Fruit fly (Drosophila melanogaster): ENCODE data around the gene CG14260.
A peak's percentile ranks its signal among the peaks of the same experiment; 100 is the strongest.

The CG14260 gene

DNA sequence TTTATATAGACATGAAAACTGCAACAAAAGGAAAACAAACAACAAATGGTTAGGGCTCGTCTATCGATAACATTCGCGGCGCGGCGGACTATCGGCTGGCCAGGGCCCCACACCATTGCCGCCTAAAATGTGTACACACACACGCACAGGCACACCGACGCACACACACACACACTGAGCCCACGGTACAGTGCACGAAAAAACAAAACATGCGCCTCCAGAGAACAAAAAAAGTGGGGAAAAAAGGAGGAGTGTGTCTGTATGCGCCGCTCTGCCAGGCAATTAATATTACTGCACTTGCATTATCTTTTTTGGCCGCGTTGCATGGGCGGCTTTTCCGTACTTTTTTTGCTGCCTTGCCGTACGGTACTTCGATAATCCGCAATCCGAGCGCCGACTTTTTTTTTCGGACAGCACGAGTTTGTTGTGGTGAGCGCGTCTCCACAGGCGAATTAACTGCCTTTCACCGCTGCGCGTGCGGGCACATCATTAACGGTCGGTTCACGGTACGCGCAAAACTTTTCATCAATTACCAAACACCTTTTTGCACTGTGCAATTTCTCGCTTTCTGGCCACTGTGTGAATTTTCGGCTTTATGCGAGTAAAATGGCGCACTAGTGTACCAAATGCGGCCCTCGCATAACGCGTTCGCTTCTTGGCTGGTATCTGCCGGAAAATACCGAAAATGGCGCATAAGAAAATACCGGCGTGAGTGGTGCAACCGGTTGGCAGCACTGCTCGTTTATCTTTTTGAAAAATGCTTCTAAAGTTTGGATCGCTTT lies 1.6 kb upstream of the CG14260 start, which contains the start of gene woc (continued):
- no peak for TF ChIP-seq Usf (GFP tag; optimal IDR thresholded peaks at IDR 0.05)
- peak; percentile 59; the same call in 3 of the 4 replicates for TF ChIP-seq Gug (GFP tag; IDR thresholded peaks at IDR 0.05)
- peak; percentile 51 for TF ChIP-seq CG16815 (GFP tag; optimal IDR thresholded peaks at IDR 0.05)
- TF ChIP-seq org-1 (GFP tag; optimal IDR thresholded peaks at IDR 0.05): peak; percentile 9
- TF ChIP-seq Sin3A (optimal IDR thresholded peaks at IDR 0.05): peak; percentile 86
- peak; percentile 64 for TF ChIP-seq CG9727 (GFP tag; optimal IDR thresholded peaks at IDR 0.05)
- TF ChIP-seq onecut (GFP tag; IDR thresholded peaks at IDR 0.05): no peak
- peak; percentile 27; the same call in 1 of the 3 replicates for TF ChIP-seq CG14050 (GFP tag; IDR thresholded peaks at IDR 0.05)
- TF ChIP-seq CG18262 (tag; optimal IDR thresholded peaks at IDR 0.05): peak; percentile 33
- TF ChIP-seq seq (GFP tag; IDR thresholded peaks at IDR 0.05): peak; percentile 54; the same call in 1 of the 2 replicates
- TF ChIP-seq Trl (optimal IDR thresholded peaks at IDR 0.05): no peak
- peak; percentile 23 for TF ChIP-seq Trl (GFP tag; optimal IDR thresholded peaks at IDR 0.05)
- peak; percentile 26; the same call in 1 of the 2 replicates for TF ChIP-seq CG11696 (GFP tag; IDR thresholded peaks at IDR 0.05)
- peak; percentile 72 for TF ChIP-seq row (GFP tag; IDR thresholded peaks at IDR 0.05)
- TF ChIP-seq CG2889 (GFP tag; IDR thresholded peaks at IDR 0.05): 0 out of 3 replicates have a peak, but pooled peaks have one; percentile 40
- peak; percentile 82 for TF ChIP-seq hb (GFP tag; IDR thresholded peaks at IDR 0.05; ENCODE audit: partially characterized antibody)
- TF ChIP-seq zfh1 (GFP tag; IDR thresholded peaks at IDR 0.05): peak; percentile 51; the same call in 2 of the 3 replicates
- peak; percentile 6 for TF ChIP-seq CG10462 (GFP tag; optimal IDR thresholded peaks at IDR 0.05)
- no peak for TF ChIP-seq CG15011 (GFP tag; optimal IDR thresholded peaks at IDR 0.05)
- peak; percentile 46 for TF ChIP-seq repo (GFP tag; optimal IDR thresholded peaks at IDR 0.05)
- TF ChIP-seq CG6854 (GFP tag; optimal IDR thresholded peaks at IDR 0.05): no peak
- no peak for TF ChIP-seq Fer3 (tag; optimal IDR thresholded peaks at IDR 0.05)
- TF ChIP-seq mam (GFP tag; optimal IDR thresholded peaks at IDR 0.05): peak; percentile 56
- no peak for TF ChIP-seq dati (GFP tag; IDR thresholded peaks at IDR 0.05)
- peak; percentile 94 for TF ChIP-seq E2f1 (GFP tag; IDR thresholded peaks at IDR 0.05)
- TF ChIP-seq CG6813 (GFP tag; optimal IDR thresholded peaks at IDR 0.05): peak; percentile 40
- peak; percentile 28; the same call in 1 of the 3 replicates for TF ChIP-seq Optix (GFP tag; IDR thresholded peaks at IDR 0.05)
- TF ChIP-seq gsb-n (tag; optimal IDR thresholded peaks at IDR 0.05): no peak
- peak; percentile 8 for TF ChIP-seq scrt (GFP tag; optimal IDR thresholded peaks at IDR 0.05)
- no peak for TF ChIP-seq wek (GFP tag; optimal IDR thresholded peaks at IDR 0.05)
- TF ChIP-seq lilli (GFP tag; optimal IDR thresholded peaks at IDR 0.05): peak; percentile 79
- 0 out of 2 replicates have a peak, but pooled peaks have one; percentile 14 for TF ChIP-seq cas (GFP tag; IDR thresholded peaks at IDR 0.05)
- TF ChIP-seq CG4404 (GFP tag; IDR thresholded peaks at IDR 0.05): peak; percentile 37; the same call in 1 of the 2 replicates
- peak; percentile 37 for TF ChIP-seq CG6765 (GFP tag; optimal IDR thresholded peaks at IDR 0.05)
- no peak for TF ChIP-seq CG4854 (GFP tag; optimal IDR thresholded peaks at IDR 0.05)
- no peak for TF ChIP-seq abd-A (tag; optimal IDR thresholded peaks at IDR 0.05)
- peak; percentile 76 for TF ChIP-seq CHES-1-like (GFP tag; optimal IDR thresholded peaks at IDR 0.05)
- TF ChIP-seq NFAT (GFP tag; IDR thresholded peaks at IDR 0.05): peak; percentile 55; the same call in 1 of the 2 replicates
- TF ChIP-seq chinmo (GFP tag; IDR thresholded peaks at IDR 0.05; ENCODE audit: partially characterized antibody): peak; percentile 96
- no peak for TF ChIP-seq mirr (GFP tag; optimal IDR thresholded peaks at IDR 0.05)
- peak; percentile 91 for TF ChIP-seq Bgb (GFP tag; IDR thresholded peaks at IDR 0.05; ENCODE audit: partially characterized antibody)
- TF ChIP-seq hth (optimal IDR thresholded peaks at IDR 0.05): no peak
- TF ChIP-seq HmgZ (tag; optimal IDR thresholded peaks at IDR 0.05): peak; percentile 49
- TF ChIP-seq CG15479 (GFP tag; optimal IDR thresholded peaks at IDR 0.05): peak; percentile 85
- TF ChIP-seq slou (GFP tag; optimal IDR thresholded peaks at IDR 0.05): no peak
- TF ChIP-seq ro (GFP tag; IDR thresholded peaks at IDR 0.05): no peak
- TF ChIP-seq ssp (GFP tag; IDR thresholded peaks at IDR 0.05): peak; percentile 43; the same call in 1 of the 2 replicates
- no peak; the same call in 1 of the 3 replicates for TF ChIP-seq CG17361 (GFP tag; IDR thresholded peaks at IDR 0.05)
- TF ChIP-seq tll (GFP tag; optimal IDR thresholded peaks at IDR 0.05): peak in 1 of 2 experiments; percentile 12
- no peak for TF ChIP-seq usp (GFP tag; optimal IDR thresholded peaks at IDR 0.05)
